Worm (Caenorhabditis elegans) whole organism, L2 larva: ENCODE data around the gene C16A3.5.

ENCODE experiments used
- C34F6.9 ChIP-seq: fragments of 150-350 bp; optimal IDR thresholded peaks from 2 replicates; lab custom pipeline; 2014; ENCODE audit warnings: missing biosample characterization, missing genetic modification characterization
- F13H6.1 ChIP-seq: sonication (generic microtip); optimal IDR thresholded peaks from 2 replicates; lab custom pipeline; 2016; ENCODE audit warnings: missing genetic modification characterization, missing compliant biosample characterization
- R02D3.7 ChIP-seq: fragments of 150-350 bp; optimal IDR thresholded peaks from 2 replicates; lab custom pipeline; 2014; ENCODE audit warnings: missing biosample characterization, missing genetic modification characterization
- Y55F3AM.14 ChIP-seq: fragments of 200-800 bp; sonication (Bioruptor generic); optimal IDR thresholded peaks from 2 replicates; lab custom pipeline; 2018; ENCODE audit warnings: mild to moderate bottlenecking, missing genetic modification characterization, missing compliant biosample characterization
- ZK546.5 ChIP-seq: sonication (generic microtip); optimal IDR thresholded peaks from 2 replicates; lab custom pipeline; 2017; ENCODE audit warnings: missing biosample characterization, missing genetic modification characterization
- alr-1 ChIP-seq: fragments of 150-350 bp; optimal IDR thresholded peaks from 2 replicates; lab custom pipeline; 2014; ENCODE audit warnings: missing biosample characterization, missing genetic modification characterization
- aly-2 ChIP-seq: fragments of 150-350 bp; optimal IDR thresholded peaks from 2 replicates; lab custom pipeline; 2014; ENCODE audit warnings: missing biosample characterization, missing genetic modification characterization
- ama-1 ChIP-seq: fragments of 150-350 bp; optimal IDR thresholded peaks from 2 replicates; lab custom pipeline; 2018; ENCODE audit warnings: inconsistent platforms
- blmp-1 ChIP-seq: sonication (generic microtip); optimal IDR thresholded peaks from 2 replicates; lab custom pipeline; 2017; ENCODE audit warnings: missing genetic modification characterization, mild to moderate bottlenecking, missing compliant biosample characterization, antibody characterized with exemption, moderate library complexity; ENCODE audit not compliant: insufficient read depth
- ceh-16 ChIP-seq: fragments of 150-350 bp; optimal IDR thresholded peaks from 2 replicates; lab custom pipeline; 2014; ENCODE audit warnings: missing biosample characterization, missing genetic modification characterization
- crh-2 ChIP-seq: sonication (generic microtip); optimal IDR thresholded peaks from 2 replicates; lab custom pipeline; 2017; ENCODE audit warnings: missing biosample characterization, missing genetic modification characterization
- dmd-4 ChIP-seq: sonication (generic microtip); optimal IDR thresholded peaks from 2 replicates; lab custom pipeline; 2017; ENCODE audit warnings: missing biosample characterization, missing genetic modification characterization
- elt-1 ChIP-seq: fragments of 150-350 bp; optimal IDR thresholded peaks from 2 replicates; lab custom pipeline; 2014; ENCODE audit warnings: missing biosample characterization, missing genetic modification characterization
- elt-3 ChIP-seq: sonication (generic microtip); optimal IDR thresholded peaks from 2 replicates; lab custom pipeline; 2017; ENCODE audit warnings: missing biosample characterization, missing genetic modification characterization
- fos-1 ChIP-seq: fragments of 150-350 bp; optimal IDR thresholded peaks from 2 replicates; lab custom pipeline; 2014; ENCODE audit warnings: missing biosample characterization, missing genetic modification characterization
- gmeb-1 ChIP-seq: fragments of 150-350 bp; optimal IDR thresholded peaks from 2 replicates; lab custom pipeline; 2014; ENCODE audit warnings: missing biosample characterization, missing genetic modification characterization
- lin-11 ChIP-seq: fragments of 150-350 bp; sonication (generic microtip); optimal IDR thresholded peaks from 2 replicates; lab custom pipeline; 2014; ENCODE audit warnings: missing biosample characterization, missing genetic modification characterization, inconsistent platforms, mixed read lengths
- lin-13 ChIP-seq: fragments of 150-350 bp; optimal IDR thresholded peaks from 2 replicates; lab custom pipeline; 2014; ENCODE audit warnings: missing biosample characterization, missing genetic modification reagents, missing genetic modification characterization
- lin-39 ChIP-seq: fragments of 150-350 bp; optimal IDR thresholded peaks from 2 replicates; lab custom pipeline; 2014; ENCODE audit warnings: missing biosample characterization, missing genetic modification reagents, missing genetic modification characterization
- lsy-2 ChIP-seq, 2 experiments: fragments of 150-350 bp in 1 of 2; sonication (generic microtip) in 1 of 2; optimal IDR thresholded peaks; 2 replicates each; lab custom pipeline; 2014 to 2017; ENCODE audit warnings: missing biosample characterization in 2 of 2, missing genetic modification characterization in 2 of 2
- mab-5 ChIP-seq: fragments of 150-350 bp; optimal IDR thresholded peaks from 2 replicates; lab custom pipeline; 2014; ENCODE audit warnings: missing biosample characterization, missing genetic modification characterization
- mbf-1 ChIP-seq: sonication (generic microtip); optimal IDR thresholded peaks from 2 replicates; lab custom pipeline; 2017; ENCODE audit warnings: missing biosample characterization, missing genetic modification characterization
- mdl-1 ChIP-seq, 2 experiments: fragments of 150-350 bp in 1 of 2; sonication (generic microtip) in 1 of 2; optimal IDR thresholded peaks; 2 replicates each; lab custom pipeline; 2017; ENCODE audit warnings: missing biosample characterization in 2 of 2, missing genetic modification characterization in 2 of 2
- nhr-10 ChIP-seq: sonication (generic microtip); optimal IDR thresholded peaks from 2 replicates; lab custom pipeline; 2017; ENCODE audit warnings: missing biosample characterization, missing genetic modification characterization
- nhr-11 ChIP-seq: fragments of 150-350 bp; optimal IDR thresholded peaks from 2 replicates; lab custom pipeline; 2014; ENCODE audit warnings: missing biosample characterization, missing genetic modification characterization
- nhr-12 ChIP-seq: fragments of 150-350 bp; optimal IDR thresholded peaks from 2 replicates; lab custom pipeline; 2014; ENCODE audit warnings: missing biosample characterization, missing genetic modification characterization
- nhr-129 ChIP-seq: fragments of 150-350 bp; optimal IDR thresholded peaks from 2 replicates; lab custom pipeline; 2014; ENCODE audit warnings: missing biosample characterization, missing genetic modification characterization
- nhr-21 ChIP-seq: fragments of 150-350 bp; optimal IDR thresholded peaks from 2 replicates; lab custom pipeline; 2014; ENCODE audit warnings: missing biosample characterization, missing genetic modification characterization
- nhr-237 ChIP-seq: fragments of 150-350 bp; optimal IDR thresholded peaks from 2 replicates; lab custom pipeline; 2014; ENCODE audit warnings: missing biosample characterization, missing genetic modification characterization
- nhr-25 ChIP-seq: fragments of 150-350 bp; sonication (generic microtip); optimal IDR thresholded peaks from 3 replicates; lab custom pipeline; 2014; ENCODE audit warnings: missing biosample characterization, missing genetic modification characterization
- nhr-6 ChIP-seq: fragments of 150-350 bp; optimal IDR thresholded peaks from 2 replicates; lab custom pipeline; 2014; ENCODE audit warnings: missing biosample characterization, missing genetic modification characterization
- nhr-77 ChIP-seq: fragments of 150-350 bp; optimal IDR thresholded peaks from 2 replicates; lab custom pipeline; 2014; ENCODE audit warnings: missing biosample characterization, missing genetic modification characterization
- peb-1 ChIP-seq: fragments of 150-350 bp; optimal IDR thresholded peaks from 2 replicates; lab custom pipeline; 2014; ENCODE audit warnings: missing biosample characterization, missing genetic modification characterization
- sem-4 ChIP-seq: fragments of 150-350 bp; optimal IDR thresholded peaks from 2 replicates; lab custom pipeline; 2014; ENCODE audit warnings: missing biosample characterization, missing genetic modification reagents, missing genetic modification characterization
- skn-1 ChIP-seq: sonication (generic microtip); optimal IDR thresholded peaks from 2 replicates; lab custom pipeline; 2017; ENCODE audit warnings: missing biosample characterization, missing genetic modification characterization
- sma-9 ChIP-seq, 2 experiments: fragments of 150-350 bp in 1 of 2; sonication (generic microtip) in 1 of 2; optimal IDR thresholded peaks; 2 replicates each; lab custom pipeline; 2014 to 2016; ENCODE audit warnings: missing genetic modification characterization in 2 of 2, mild to moderate bottlenecking in 1 of 2, missing biosample characterization in 1 of 2, missing compliant biosample characterization in 1 of 2, missing genetic modification reagents in 1 of 2, moderate library complexity in 1 of 2
- snpc-4 ChIP-seq: fragments of 150-350 bp; optimal IDR thresholded peaks from 2 replicates; lab custom pipeline; 2014; ENCODE audit warnings: missing biosample characterization, missing genetic modification characterization
- unc-39 ChIP-seq: fragments of 150-350 bp; optimal IDR thresholded peaks from 2 replicates; lab custom pipeline; 2014; ENCODE audit warnings: missing biosample characterization, missing genetic modification characterization
- unc-55 ChIP-seq: fragments of 150-350 bp; sonication (generic microtip); optimal IDR thresholded peaks from 3 replicates; lab custom pipeline; 2014; ENCODE audit warnings: missing biosample characterization, missing genetic modification reagents, missing genetic modification characterization
- unc-62 ChIP-seq: fragments of 150-350 bp; optimal IDR thresholded peaks from 2 replicates; lab custom pipeline; 2014; ENCODE audit warnings: missing biosample characterization, missing genetic modification reagents, missing genetic modification characterization
- zag-1 ChIP-seq: fragments of 150-350 bp; optimal IDR thresholded peaks from 2 replicates; lab custom pipeline; 2014; ENCODE audit warnings: missing biosample characterization, missing genetic modification characterization
- ztf-1 ChIP-seq: fragments of 200-800 bp; sonication (Bioruptor generic); conservative IDR thresholded peaks from 2 replicates; pipeline ENCODE4 v1.3.6; 2022; ENCODE audit warnings: missing genetic modification characterization, missing compliant biosample characterization
- ztf-4 ChIP-seq: fragments of 150-350 bp; optimal IDR thresholded peaks from 2 replicates; lab custom pipeline; 2014; ENCODE audit warnings: missing biosample characterization, missing genetic modification characterization

The C16A3.5 gene

ce11 chrIII:6367712-6368111, 12.9 kb upstream of the C16A3.5 start, which contains the start of the genes C56G2.15 and thoc-2:
Gene C56G2.15, minus strand, starts transcription at chrIII:6367899.
Gene thoc-2, plus strand, starts transcription at chrIII:6368042.
- peak; percentile 24 for TF ChIP-seq unc-55
- no peak for TF ChIP-seq R02D3.7 (tag; lab: Kevin White, UChicago)
- peak; percentile 45 for TF ChIP-seq nhr-129 (tag; lab: Kevin White, UChicago)
- peak in 1 of 2 experiments; percentile 63 for TF ChIP-seq lsy-2 (tag; optimal IDR thresholded peaks at IDR 0.05; lab: Kevin White, UChicago)
- no peak for TF ChIP-seq F13H6.1 (tag; lab: Kevin White, UChicago)
- peak; percentile 4 for TF ChIP-seq nhr-25 (tag; lab: Kevin White, UChicago)
- TF ChIP-seq nhr-21 (tag; lab: Kevin White, UChicago), result no peak

ce11 chrIII:6368524-6368923, 12.0 kb upstream of the C16A3.5 start:
- TF ChIP-seq mdl-1 (tag; optimal IDR thresholded peaks at IDR 0.05; lab: Kevin White, UChicago), result no peak
- no peak for TF ChIP-seq unc-62
- no peak for TF ChIP-seq nhr-6
- TF ChIP-seq unc-39, result no peak
- no peak for TF ChIP-seq lin-11 (tag; lab: Kevin White, UChicago)
- TF ChIP-seq dmd-4 (tag; lab: Kevin White, UChicago), result no peak
- TF ChIP-seq fos-1 (tag; lab: Kevin White, UChicago), result no peak
- no peak for TF ChIP-seq alr-1

- no peak for TF ChIP-seq ztf-1 (GFP tag; lab: Robert Waterston, UW)
- TF ChIP-seq fos-1 (tag; lab: Kevin White, UChicago), result no peak
- TF ChIP-seq lsy-2 (tag; optimal IDR thresholded peaks at IDR 0.05; lab: Kevin White, UChicago), result no peak
- no peak for TF ChIP-seq unc-55
- no peak for TF ChIP-seq sem-4 (tag; lab: Kevin White, UChicago)
- TF ChIP-seq snpc-4 (tag; lab: Kevin White, UChicago), result no peak
- TF ChIP-seq zag-1 (tag; lab: Kevin White, UChicago), result no peak
- no peak for TF ChIP-seq crh-2 (tag; lab: Kevin White, UChicago)
- TF ChIP-seq F13H6.1 (tag; lab: Kevin White, UChicago), result no peak
- no peak for TF ChIP-seq lin-13 (GFP tag; lab: Kevin White, UChicago)
- TF ChIP-seq nhr-21 (tag; lab: Kevin White, UChicago), result no peak
- TF ChIP-seq Y55F3AM.14 (GFP tag; lab: Kevin White, UChicago), result no peak
Measured at ce11 chrIII:6373850-6374474, 6.6 kb upstream of the C16A3.5 start.

- TF ChIP-seq Y55F3AM.14 (GFP tag; lab: Kevin White, UChicago) (no peak), C34F6.9 (peak; percentile 87), crh-2 (tag; lab: Kevin White, UChicago) (peak; percentile 83), lin-39 (tag; lab: Kevin White, UChicago) (no peak), lin-11 (tag; lab: Kevin White, UChicago) (peak; percentile 61), elt-3 (tag; lab: Kevin White, UChicago) (no peak), nhr-237 (no peak), snpc-4 (tag; lab: Kevin White, UChicago) (no peak), mab-5 (tag; lab: Kevin White, UChicago) (peak; percentile 58), mdl-1 (tag; optimal IDR thresholded peaks at IDR 0.05; lab: Kevin White, UChicago) (peak; percentile 38 to 39), ceh-16 (tag; lab: Kevin White, UChicago) (no peak), nhr-10 (peak; percentile 17), skn-1 (tag; lab: Kevin White, UChicago) (peak; percentile 37), peb-1 (tag; lab: Kevin White, UChicago) (no peak), ztf-4 (tag; lab: Kevin White, UChicago) (peak; percentile 40), sma-9 (GFP tag; optimal IDR thresholded peaks at IDR 0.05; lab: Kevin White, UChicago) (peak; percentile 72), sma-9 (tag; optimal IDR thresholded peaks at IDR 0.05; lab: Kevin White, UChicago) (no peak), F13H6.1 (tag; lab: Kevin White, UChicago) (peak; percentile 54), nhr-77 (tag; lab: Kevin White, UChicago) (no peak), zag-1 (tag; lab: Kevin White, UChicago) (no peak), dmd-4 (tag; lab: Kevin White, UChicago) (no peak), nhr-12 (tag; lab: Kevin White, UChicago) (no peak), nhr-11 (tag; lab: Kevin White, UChicago) (no peak), ama-1 (lab: Kevin White, UChicago) (peak; percentile 27), elt-1 (no peak), ZK546.5 (peak; percentile 28), nhr-21 (tag; lab: Kevin White, UChicago) (peak; percentile 24), lin-13 (GFP tag; lab: Kevin White, UChicago) (peak; percentile 79), R02D3.7 (tag; lab: Kevin White, UChicago) (no peak), fos-1 (tag; lab: Kevin White, UChicago) (peak; percentile 77), ztf-1 (GFP tag; lab: Robert Waterston, UW) (no peak), mbf-1 (tag; lab: Kevin White, UChicago) (no peak), alr-1 (no peak), unc-55 (peak; percentile 95), gmeb-1 (tag; lab: Kevin White, UChicago) (peak; percentile 77), sem-4 (tag; lab: Kevin White, UChicago) (no peak), nhr-129 (tag; lab: Kevin White, UChicago) (peak; percentile 99), aly-2 (tag; lab: Kevin White, UChicago) (no peak), blmp-1 (tag; lab: Kevin White, UChicago) (peak; percentile 73), unc-62 (no peak)
Measured at ce11 chrIII:6374947-6375415, 5.6 kb upstream of the C16A3.5 start, which contains the start of the genes rps-13 and nfx-1. Gene rps-13, minus strand, starts transcription at chrIII:6374997. Gene nfx-1, plus strand, starts transcription at chrIII:6375379.
